Worm (Caenorhabditis elegans): ENCODE data around the gene T04C12.8.

DNA sequence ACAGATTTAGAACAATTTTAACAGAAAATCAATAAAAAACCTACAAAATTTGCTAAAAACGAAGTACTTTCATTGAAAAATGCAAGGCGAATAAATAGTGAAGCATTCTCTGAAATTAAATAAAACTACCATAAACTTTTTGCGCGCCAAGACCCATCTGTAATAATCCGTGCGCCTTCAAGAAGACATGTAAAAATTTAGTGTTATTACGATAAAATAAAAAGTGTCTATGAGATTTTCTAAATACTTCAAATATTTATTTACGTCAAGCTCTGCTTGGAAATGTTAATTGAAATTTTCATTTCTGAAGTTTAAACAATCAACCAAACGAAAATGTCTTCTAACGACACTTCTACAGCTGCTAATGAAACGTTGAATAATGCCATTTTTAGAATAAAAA lies 29.1 kb downstream of the T04C12.8 start, which contains the start of gene C45B11.9:
- no peak for TF ChIP-seq nhr-237 (tag; optimal IDR thresholded peaks at IDR 0.05)
- no peak for TF ChIP-seq lin-39 (tag; optimal IDR thresholded peaks at IDR 0.05)
- no peak for TF ChIP-seq lin-11 (tag; optimal IDR thresholded peaks at IDR 0.05)
- no peak for TF ChIP-seq ZK546.5 (tag; optimal IDR thresholded peaks at IDR 0.05)
- no peak for TF ChIP-seq nhr-11 (tag; optimal IDR thresholded peaks at IDR 0.05)
- TF ChIP-seq nhr-6 (tag; optimal IDR thresholded peaks at IDR 0.05), result no peak
- no peak for TF ChIP-seq mdl-1 (tag; optimal IDR thresholded peaks at IDR 0.05)
- no peak for TF ChIP-seq lsy-2 (tag; optimal IDR thresholded peaks at IDR 0.05)
- no peak for TF ChIP-seq ztf-4 (tag; optimal IDR thresholded peaks at IDR 0.05)
- no peak for TF ChIP-seq egl-27 (tag; optimal IDR thresholded peaks at IDR 0.05)
- no peak for TF ChIP-seq sem-4 (tag; optimal IDR thresholded peaks at IDR 0.05)
- no peak for TF ChIP-seq R02D3.7 (tag; optimal IDR thresholded peaks at IDR 0.05)
- no peak for TF ChIP-seq nhr-25 (tag; optimal IDR thresholded peaks at IDR 0.05)
- TF ChIP-seq nhr-23 (tag; optimal IDR thresholded peaks at IDR 0.05), result no peak

All from whole organism, L2 larva.